Fruit fly (Drosophila melanogaster): Measurements from ENCODE around the gene Osi8.

Gene Osi8

dm6 chr3R:6231391-6231790 is 23.6 kb upstream of the Osi8 start:
- no peak for TF ChIP-seq CG10348 (GFP tag; IDR thresholded peaks at IDR 0.05)
- no peak for TF ChIP-seq CG17806 (tag; optimal IDR thresholded peaks at IDR 0.05)
- TF ChIP-seq Snoo (tag; optimal IDR thresholded peaks at IDR 0.05): no peak
- no peak for TF ChIP-seq CG9948 (tag; optimal IDR thresholded peaks at IDR 0.05)
- TF ChIP-seq CG14655 (GFP tag; optimal IDR thresholded peaks at IDR 0.05): no peak
- TF ChIP-seq Ets98B (GFP tag; IDR thresholded peaks at IDR 0.05): no peak
- no peak for TF ChIP-seq CG32121 (GFP tag; IDR thresholded peaks at IDR 0.05)
- TF ChIP-seq EcR (GFP tag; optimal IDR thresholded peaks at IDR 0.05): no peak
- no peak for TF ChIP-seq Pif1B (GFP tag; optimal IDR thresholded peaks at IDR 0.05)

dm6 chr3R:6233104-6233503 is 21.9 kb upstream of the Osi8 start:
- TF ChIP-seq CG8301 (tag; optimal IDR thresholded peaks at IDR 0.05) (peak; percentile 29), CG15710 (tag; optimal IDR thresholded peaks at IDR 0.05) (no peak), CG14655 (GFP tag; optimal IDR thresholded peaks at IDR 0.05) (peak; percentile 20), CG8159 (tag; optimal IDR thresholded peaks at IDR 0.05) (no peak)

- TF ChIP-seq Ets98B (GFP tag; IDR thresholded peaks at IDR 0.05) (no peak), CG32121 (GFP tag; IDR thresholded peaks at IDR 0.05) (no peak), EcR (GFP tag; optimal IDR thresholded peaks at IDR 0.05) (no peak), CG13204 (GFP tag; optimal IDR thresholded peaks at IDR 0.05) (no peak), CG14655 (GFP tag; optimal IDR thresholded peaks at IDR 0.05) (no peak), CG4496 (GFP tag; IDR thresholded peaks at IDR 0.05) (no peak), Pif1B (GFP tag; optimal IDR thresholded peaks at IDR 0.05) (no peak), CG9948 (tag; optimal IDR thresholded peaks at IDR 0.05) (no peak), CG15710 (tag; optimal IDR thresholded peaks at IDR 0.05) (no peak), Pif1A (GFP tag; optimal IDR thresholded peaks at IDR 0.05) (no peak), fd96Ca (GFP tag; IDR thresholded peaks at IDR 0.05) (no peak), D1 (tag; optimal IDR thresholded peaks at IDR 0.05) (no peak), CG8301 (tag; optimal IDR thresholded peaks at IDR 0.05) (no peak), CG17806 (tag; optimal IDR thresholded peaks at IDR 0.05) (no peak), CG8159 (tag; optimal IDR thresholded peaks at IDR 0.05) (no peak), CG34367 (tag; optimal IDR thresholded peaks at IDR 0.05) (no peak), CG10348 (GFP tag; IDR thresholded peaks at IDR 0.05) (no peak), gl (tag; optimal IDR thresholded peaks at IDR 0.05) (no peak), Snoo (tag; optimal IDR thresholded peaks at IDR 0.05) (no peak), CG12605 (GFP tag; IDR thresholded peaks at IDR 0.05) (no peak)
Measured at dm6 chr3R:6234189-6234758, 20.7 kb upstream of the Osi8 start, which contains the start of gene Osi6. Osi6 (plus strand) TSS chr3R:6234708.

DNA sequence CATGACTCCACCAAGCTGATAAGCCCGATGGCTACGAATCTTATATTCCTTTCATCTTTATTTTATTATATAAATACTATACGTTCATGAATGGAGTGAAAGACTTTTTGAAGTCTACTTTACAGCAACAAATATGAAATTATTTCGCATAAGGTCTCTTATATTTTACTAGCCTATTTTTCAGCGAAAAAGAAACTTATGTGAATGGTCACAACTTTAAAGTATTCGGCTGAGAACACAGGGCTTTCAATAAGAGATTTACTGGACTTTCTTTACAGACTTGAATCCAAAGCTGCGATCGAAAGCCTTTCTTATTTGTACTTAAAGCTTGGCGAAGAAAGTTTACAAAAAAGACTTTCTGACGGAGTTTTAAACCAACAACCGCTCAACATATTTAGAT is 16.0 kb upstream of the Osi8 start:
- no peak for TF ChIP-seq Pif1B (GFP tag; optimal IDR thresholded peaks at IDR 0.05)
- TF ChIP-seq CG4496 (GFP tag; IDR thresholded peaks at IDR 0.05): no peak
- no peak for TF ChIP-seq gl (tag; optimal IDR thresholded peaks at IDR 0.05)
- TF ChIP-seq CG8301 (tag; optimal IDR thresholded peaks at IDR 0.05): no peak
- TF ChIP-seq CG32121 (GFP tag; IDR thresholded peaks at IDR 0.05): no peak
- TF ChIP-seq CG12605 (GFP tag; IDR thresholded peaks at IDR 0.05): no peak
- no peak for TF ChIP-seq D1 (tag; optimal IDR thresholded peaks at IDR 0.05)
- TF ChIP-seq CG10348 (GFP tag; IDR thresholded peaks at IDR 0.05): no peak
- no peak for TF ChIP-seq CG9948 (tag; optimal IDR thresholded peaks at IDR 0.05)
- no peak for TF ChIP-seq CG34367 (tag; optimal IDR thresholded peaks at IDR 0.05)
- no peak for TF ChIP-seq Ets98B (GFP tag; IDR thresholded peaks at IDR 0.05)
- TF ChIP-seq EcR (GFP tag; optimal IDR thresholded peaks at IDR 0.05): no peak
- no peak for TF ChIP-seq CG17806 (tag; optimal IDR thresholded peaks at IDR 0.05)
- TF ChIP-seq CG8159 (tag; optimal IDR thresholded peaks at IDR 0.05): no peak
- no peak for TF ChIP-seq Snoo (tag; optimal IDR thresholded peaks at IDR 0.05)
- no peak for TF ChIP-seq rn (GFP tag; IDR thresholded peaks at IDR 0.05)
- no peak for TF ChIP-seq CG14655 (GFP tag; optimal IDR thresholded peaks at IDR 0.05)
- TF ChIP-seq CG15710 (tag; optimal IDR thresholded peaks at IDR 0.05): no peak

DNA sequence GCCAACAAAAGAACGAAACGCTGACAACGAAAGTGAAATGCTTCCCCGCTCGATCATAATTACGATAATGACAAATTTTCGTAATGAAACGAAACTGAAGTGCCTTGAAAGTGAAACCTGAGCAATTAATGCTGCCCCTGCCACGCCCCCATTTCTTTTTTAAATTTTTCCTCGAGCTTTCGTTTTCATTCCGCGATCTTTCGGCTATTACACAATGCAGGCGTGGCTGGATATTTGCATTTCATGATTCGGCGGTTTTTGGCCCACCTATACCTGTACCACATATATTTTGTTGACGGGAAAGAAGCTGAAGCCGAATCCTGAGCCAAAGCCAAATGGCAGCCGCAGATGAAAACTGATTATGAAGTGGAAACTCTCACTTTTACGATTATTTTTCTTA is 14.7 kb upstream of the Osi8 start:
- TF ChIP-seq CG10348 (GFP tag; IDR thresholded peaks at IDR 0.05): no peak

- TF ChIP-seq CG14655 (GFP tag; optimal IDR thresholded peaks at IDR 0.05) (peak; percentile 23), Ets98B (GFP tag; IDR thresholded peaks at IDR 0.05) (no peak; the same call in 1 of the 2 replicates), CG34367 (tag; optimal IDR thresholded peaks at IDR 0.05) (no peak), Pif1A (GFP tag; optimal IDR thresholded peaks at IDR 0.05) (peak; percentile 10), EcR (GFP tag; optimal IDR thresholded peaks at IDR 0.05) (no peak), CG12605 (GFP tag; IDR thresholded peaks at IDR 0.05) (no peak), CG8301 (tag; optimal IDR thresholded peaks at IDR 0.05) (no peak)
Measured at dm6 chr3R:6241289-6241688, 13.7 kb upstream of the Osi8 start.

dm6 chr3R:6244035-6244434 is 10.9 kb upstream of the Osi8 start:
- no peak for TF ChIP-seq Ets98B (GFP tag; IDR thresholded peaks at IDR 0.05)
- peak; percentile 29 for TF ChIP-seq Snoo (tag; optimal IDR thresholded peaks at IDR 0.05)
- TF ChIP-seq CG15710 (tag; optimal IDR thresholded peaks at IDR 0.05): no peak
